Fruit fly (Drosophila melanogaster): ENCODE data around the gene CG6576.
A peak's percentile ranks its signal among the peaks of the same experiment; 100 is the strongest.

Gene CG6576

dm6 chr3L:8719990-8720559, 35.7 kb upstream of the CG6576 start, which contains the start of gene SrpRbeta (continued):
- TF ChIP-seq toy (GFP tag; IDR thresholded peaks at IDR 0.05) = no peak
- TF ChIP-seq D19B (GFP tag; optimal IDR thresholded peaks at IDR 0.05) = no peak
- TF ChIP-seq ewg (GFP tag; optimal IDR thresholded peaks at IDR 0.05) = no peak
- TF ChIP-seq Abd-B (GFP tag; optimal IDR thresholded peaks at IDR 0.05) = no peak
- no peak for TF ChIP-seq pita (GFP tag; optimal IDR thresholded peaks at IDR 0.05)
- peak; percentile 40 for TF ChIP-seq lbe (GFP tag; optimal IDR thresholded peaks at IDR 0.05)
- TF ChIP-seq klu (GFP tag; IDR thresholded peaks at IDR 0.05) = no peak
- TF ChIP-seq CG12104 (GFP tag; optimal IDR thresholded peaks at IDR 0.05) = no peak
- no peak for TF ChIP-seq Mes4 (GFP tag; optimal IDR thresholded peaks at IDR 0.05)
- no peak for TF ChIP-seq zf30C (GFP tag; optimal IDR thresholded peaks at IDR 0.05)
- no peak for TF ChIP-seq cato (GFP tag; optimal IDR thresholded peaks at IDR 0.05; ENCODE audit: borderline replicate concordance)
- no peak for TF ChIP-seq ham (GFP tag; IDR thresholded peaks at IDR 0.05)
- no peak for TF ChIP-seq exex (tag; optimal IDR thresholded peaks at IDR 0.05)
- TF ChIP-seq z (GFP tag; IDR thresholded peaks at IDR 0.05) = no peak
- TF ChIP-seq CG5953 (GFP tag; IDR thresholded peaks at IDR 0.05) = no peak
- TF ChIP-seq gro (GFP tag; optimal IDR thresholded peaks at IDR 0.05) = peak; percentile 60
- TF ChIP-seq en (GFP tag; optimal IDR thresholded peaks at IDR 0.05) = no peak
- TF ChIP-seq Xrp1 (GFP tag; IDR thresholded peaks at IDR 0.05) = no peak
- no peak for TF ChIP-seq Ravus (GFP tag; IDR thresholded peaks at IDR 0.05)
- peak; percentile 26 for TF ChIP-seq Hmr (GFP tag; optimal IDR thresholded peaks at IDR 0.05)
- TF ChIP-seq CG6272 (GFP tag; IDR thresholded peaks at IDR 0.05) = no peak
- TF ChIP-seq CG34422 (GFP tag; IDR thresholded peaks at IDR 0.05) = peak; percentile 35; the same call in 1 of the 3 replicates
- no peak for TF ChIP-seq CG10431 (GFP tag; optimal IDR thresholded peaks at IDR 0.05)
- TF ChIP-seq CG3065 (GFP tag; optimal IDR thresholded peaks at IDR 0.05) = no peak
- no peak for TF ChIP-seq Hr39 (optimal IDR thresholded peaks at IDR 0.05)
- 0 out of 3 replicates have a peak, but pooled peaks have one; percentile 18 for TF ChIP-seq CG6791 (GFP tag; IDR thresholded peaks at IDR 0.05; ENCODE audit: partially characterized antibody)
- no peak for TF ChIP-seq bbx (GFP tag; IDR thresholded peaks at IDR 0.05; ENCODE audit: partially characterized antibody)
- TF ChIP-seq CG18764 (GFP tag; optimal IDR thresholded peaks at IDR 0.05) = no peak
- TF ChIP-seq jumu (GFP tag; optimal IDR thresholded peaks at IDR 0.05) = peak; percentile 17
- peak; percentile 12 for TF ChIP-seq CG13296 (GFP tag; optimal IDR thresholded peaks at IDR 0.05)
- 0 out of 3 replicates have a peak, but pooled peaks have one; percentile 47 for TF ChIP-seq HLH4C (GFP tag; IDR thresholded peaks at IDR 0.05; ENCODE audit: partially characterized antibody)
- TF ChIP-seq Chrac-16 (GFP tag; optimal IDR thresholded peaks at IDR 0.05) = no peak
- no peak for TF ChIP-seq CG8281 (tag; optimal IDR thresholded peaks at IDR 0.05)
- TF ChIP-seq dysf (GFP tag; IDR thresholded peaks at IDR 0.05) = 0 out of 3 replicates have a peak, but pooled peaks have one; percentile 18
- TF ChIP-seq sna (GFP tag; IDR thresholded peaks at IDR 0.05; ENCODE audit: partially characterized antibody) = no peak
- TF ChIP-seq Adf1 (GFP tag; IDR thresholded peaks at IDR 0.05) = no peak
- no peak for TF ChIP-seq cad (GFP tag; optimal IDR thresholded peaks at IDR 0.05)
- TF ChIP-seq nerfin-1 (tag; optimal IDR thresholded peaks at IDR 0.05) = no peak
- TF ChIP-seq sc (optimal IDR thresholded peaks at IDR 0.05) = no peak
- TF ChIP-seq sc (GFP tag; optimal IDR thresholded peaks at IDR 0.05) = no peak
- no peak for TF ChIP-seq corto (GFP tag; optimal IDR thresholded peaks at IDR 0.05)
- peak in 1 of 2 experiments; percentile 48 for TF ChIP-seq Pdp1 (GFP tag; optimal IDR thresholded peaks at IDR 0.05)
- TF ChIP-seq fru (optimal IDR thresholded peaks at IDR 0.05) = no peak
- no peak for TF ChIP-seq hbn (GFP tag; IDR thresholded peaks at IDR 0.05; ENCODE audit: partially characterized antibody)
- TF ChIP-seq H2.0 (GFP tag; IDR thresholded peaks at IDR 0.05) = peak; percentile 13; the same call in 1 of the 2 replicates
- peak; percentile 47 for TF ChIP-seq CG12659 (GFP tag; optimal IDR thresholded peaks at IDR 0.05)
- TF ChIP-seq zfh1 (GFP tag; IDR thresholded peaks at IDR 0.05) = no peak
- TF ChIP-seq grau (tag; optimal IDR thresholded peaks at IDR 0.05) = peak; percentile 17
- no peak for TF ChIP-seq yki (optimal IDR thresholded peaks at IDR 0.05)
- no peak for TF ChIP-seq CG17912 (GFP tag; optimal IDR thresholded peaks at IDR 0.05)
- TF ChIP-seq pum (GFP tag; optimal IDR thresholded peaks at IDR 0.05) = no peak
- TF ChIP-seq Hsf (GFP tag; optimal IDR thresholded peaks at IDR 0.05) = no peak
